Fruit fly (Drosophila melanogaster): Measurements from ENCODE around the gene Gcn5.

Gcn5 gene

DNA sequence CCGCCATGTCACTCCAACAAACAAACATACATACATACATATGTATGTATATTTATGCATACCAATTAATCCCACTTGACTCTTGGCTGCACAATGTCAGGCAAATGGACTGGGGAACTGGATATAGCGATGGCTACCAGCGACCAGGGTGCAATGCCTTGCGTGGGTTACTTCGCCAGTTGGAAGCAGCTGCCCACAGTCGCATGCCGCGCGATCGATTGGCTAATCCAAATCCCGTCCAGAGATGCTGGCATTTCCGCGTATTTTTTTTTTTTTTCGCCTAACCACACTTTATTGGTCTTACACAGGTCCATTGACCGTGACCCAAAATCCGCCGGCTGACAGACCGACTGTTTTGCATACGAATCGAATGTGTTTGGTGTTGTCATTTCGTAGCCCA lies 29.5 kb downstream of the Gcn5 start:
- TF ChIP-seq Mio (GFP tag; optimal IDR thresholded peaks at IDR 0.05) (no peak), Dfd (GFP tag; optimal IDR thresholded peaks at IDR 0.05) (no peak), Sp1 (GFP tag; optimal IDR thresholded peaks at IDR 0.05) (no peak), CG32264 (GFP tag; optimal IDR thresholded peaks at IDR 0.05) (no peak), GATAd (GFP tag; optimal IDR thresholded peaks at IDR 0.05) (no peak), Hr78 (GFP tag; optimal IDR thresholded peaks at IDR 0.05) (no peak), dsf (GFP tag; optimal IDR thresholded peaks at IDR 0.05; ENCODE audit: borderline replicate concordance) (no peak), woc (GFP tag; optimal IDR thresholded peaks at IDR 0.05) (no peak), Hnf4 (GFP tag; optimal IDR thresholded peaks at IDR 0.05) (no peak), Abd-B (GFP tag; optimal IDR thresholded peaks at IDR 0.05) (no peak), Hr83 (GFP tag; optimal IDR thresholded peaks at IDR 0.05; ENCODE audit: poor library complexity, severe bottlenecking) (no peak), tai (GFP tag; optimal IDR thresholded peaks at IDR 0.05) (no peak), OdsH (GFP tag; optimal IDR thresholded peaks at IDR 0.05) (no peak), fru (GFP tag; optimal IDR thresholded peaks at IDR 0.05) (no peak), N (GFP tag; optimal IDR thresholded peaks at IDR 0.05) (no peak)

DNA sequence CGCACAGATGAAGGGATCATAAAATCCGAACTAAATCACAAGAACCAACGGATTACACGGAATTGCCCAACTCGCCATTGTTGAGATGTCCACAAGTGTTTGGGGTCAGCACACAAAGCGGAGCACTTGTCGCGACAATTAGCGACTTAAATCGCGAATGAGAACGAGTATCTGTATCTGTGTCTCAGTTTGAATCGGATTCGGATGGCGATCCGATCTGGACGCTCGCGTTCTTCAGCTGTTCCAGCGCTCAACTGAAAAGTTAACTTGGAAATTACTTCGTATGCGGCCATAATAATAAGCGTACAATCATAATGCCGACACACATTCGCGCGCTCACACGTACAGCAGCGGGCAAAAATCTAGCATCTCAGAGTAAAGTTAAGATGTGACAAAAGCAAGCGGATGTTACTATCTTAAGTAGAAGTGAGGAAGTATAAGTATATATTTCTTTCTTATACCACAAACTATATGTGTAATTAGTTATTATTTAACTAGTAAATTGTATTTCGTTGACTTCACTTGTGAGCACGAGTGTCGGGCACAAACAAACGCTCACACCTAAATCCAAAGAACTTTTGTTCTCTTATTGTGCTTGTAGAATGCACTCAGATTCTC lies 33.3 kb downstream of the Gcn5 start, which contains the start of gene CG10660:
Gene CG10660, minus strand, starts transcription at position 259 of the 618 bp plus-strand sequence.
- peak; percentile 81 for TF ChIP-seq tai (GFP tag; optimal IDR thresholded peaks at IDR 0.05)
- no peak for TF ChIP-seq dl (GFP tag; optimal IDR thresholded peaks at IDR 0.05; ENCODE audit: insufficient read depth in 1 of 2, partially characterized antibody in 2 of 2)
- peak; percentile 95 for TF ChIP-seq fru (GFP tag; optimal IDR thresholded peaks at IDR 0.05)
- peak; percentile 87 for TF ChIP-seq psq (GFP tag; optimal IDR thresholded peaks at IDR 0.05)
- peak; percentile 83 for TF ChIP-seq Hnf4 (GFP tag; optimal IDR thresholded peaks at IDR 0.05)
- TF ChIP-seq ey (GFP tag; optimal IDR thresholded peaks at IDR 0.05), result peak; percentile 93
- TF ChIP-seq CG32264 (GFP tag; optimal IDR thresholded peaks at IDR 0.05), result peak; percentile 90
- TF ChIP-seq OdsH (GFP tag; optimal IDR thresholded peaks at IDR 0.05), result peak; percentile 95
- TF ChIP-seq Dfd (GFP tag; optimal IDR thresholded peaks at IDR 0.05), result no peak
- TF ChIP-seq GATAd (GFP tag; optimal IDR thresholded peaks at IDR 0.05), result peak; percentile 37
- peak; percentile 80 to 95 for TF ChIP-seq foxo (GFP tag; optimal IDR thresholded peaks at IDR 0.05)
- TF ChIP-seq CrebA (GFP tag; optimal IDR thresholded peaks at IDR 0.05; ENCODE audit: borderline replicate concordance), result no peak
- no peak for TF ChIP-seq Myc (optimal IDR thresholded peaks at IDR 0.05)
- TF ChIP-seq br (GFP tag; optimal IDR thresholded peaks at IDR 0.05), result peak; percentile 92
- TF ChIP-seq CG9705 (GFP tag; optimal IDR thresholded peaks at IDR 0.05), result peak; percentile 43
- TF ChIP-seq dmrt93B (GFP tag; optimal IDR thresholded peaks at IDR 0.05), result peak; percentile 52
- peak; percentile 94 for TF ChIP-seq h (GFP tag; optimal IDR thresholded peaks at IDR 0.05)
- TF ChIP-seq woc (GFP tag; optimal IDR thresholded peaks at IDR 0.05), result peak; percentile 84
- no peak for TF ChIP-seq Abd-B (GFP tag; optimal IDR thresholded peaks at IDR 0.05)
- TF ChIP-seq Hr83 (GFP tag; optimal IDR thresholded peaks at IDR 0.05; ENCODE audit: poor library complexity, severe bottlenecking), result peak; percentile 35
- TF ChIP-seq brk (GFP tag; optimal IDR thresholded peaks at IDR 0.05), result peak; percentile 91
- peak; percentile 61 for TF ChIP-seq Rel (GFP tag; optimal IDR thresholded peaks at IDR 0.05)
- peak; percentile 18 for TF ChIP-seq Rel (tag; optimal IDR thresholded peaks at IDR 0.05)
- TF ChIP-seq Jra (GFP tag; optimal IDR thresholded peaks at IDR 0.05), result peak; percentile 59
- TF ChIP-seq HLH106 (tag; optimal IDR thresholded peaks at IDR 0.05), result peak; percentile 77
- peak; percentile 97 for TF ChIP-seq rgr (GFP tag; optimal IDR thresholded peaks at IDR 0.05)
- peak; percentile 82 for TF ChIP-seq sv (GFP tag; optimal IDR thresholded peaks at IDR 0.05)
- TF ChIP-seq pan (optimal IDR thresholded peaks at IDR 0.05), result no peak
- peak; percentile 3 for TF ChIP-seq Dif (GFP tag; optimal IDR thresholded peaks at IDR 0.05; ENCODE audit: partially characterized antibody)
- peak; percentile 88 for TF ChIP-seq Sp1 (GFP tag; optimal IDR thresholded peaks at IDR 0.05)
- TF ChIP-seq sage (GFP tag; optimal IDR thresholded peaks at IDR 0.05), result peak; percentile 90
- no peak for TF ChIP-seq Vsx2 (GFP tag; optimal IDR thresholded peaks at IDR 0.05; ENCODE audit: partially characterized antibody)
- TF ChIP-seq Mio (GFP tag; optimal IDR thresholded peaks at IDR 0.05), result peak; percentile 75
- peak; percentile 64 for TF ChIP-seq dsf (GFP tag; optimal IDR thresholded peaks at IDR 0.05; ENCODE audit: borderline replicate concordance)
- TF ChIP-seq usp (GFP tag; optimal IDR thresholded peaks at IDR 0.05), result no peak

- peak; percentile 51 for TF ChIP-seq CrebA (GFP tag; optimal IDR thresholded peaks at IDR 0.05; ENCODE audit: borderline replicate concordance)
- TF ChIP-seq Vsx2 (GFP tag; optimal IDR thresholded peaks at IDR 0.05; ENCODE audit: partially characterized antibody), result peak; percentile 80
- TF ChIP-seq Dfd (GFP tag; optimal IDR thresholded peaks at IDR 0.05), result no peak
- TF ChIP-seq Hr78 (GFP tag; optimal IDR thresholded peaks at IDR 0.05), result no peak
- TF ChIP-seq Hr83 (GFP tag; optimal IDR thresholded peaks at IDR 0.05; ENCODE audit: poor library complexity, severe bottlenecking), result peak; percentile 61
- TF ChIP-seq Dif (GFP tag; optimal IDR thresholded peaks at IDR 0.05; ENCODE audit: partially characterized antibody), result peak; percentile 96
- TF ChIP-seq Rel (GFP tag; optimal IDR thresholded peaks at IDR 0.05), result peak; percentile 50
- no peak for TF ChIP-seq Rel (tag; optimal IDR thresholded peaks at IDR 0.05)
- peak; percentile 83 to 93 for TF ChIP-seq dl (GFP tag; optimal IDR thresholded peaks at IDR 0.05; ENCODE audit: insufficient read depth in 1 of 2, partially characterized antibody in 2 of 2)
- TF ChIP-seq OdsH (GFP tag; optimal IDR thresholded peaks at IDR 0.05), result no peak
- no peak for TF ChIP-seq h (GFP tag; optimal IDR thresholded peaks at IDR 0.05)
These were observed 33.9 kb downstream of the Gcn5 start for dm6 chr3L:12489952-12490351.

Data from whole organism, wandering third instar larva.